Fruit fly (Drosophila melanogaster): ENCODE results near the gene CG9287.

Gene CG9287

dm6 chr2L:8717618-8718336 is 38.2 kb upstream of the CG9287 start (continued):
- TF ChIP-seq CG13287 (GFP tag; IDR thresholded peaks at IDR 0.05; ENCODE audit: partially characterized antibody): peak; percentile 61
- peak; percentile 15 for TF ChIP-seq Antp (GFP tag; optimal IDR thresholded peaks at IDR 0.05)
- TF ChIP-seq stc (GFP tag; IDR thresholded peaks at IDR 0.05): peak; percentile 80
- no peak for TF ChIP-seq usp (GFP tag; optimal IDR thresholded peaks at IDR 0.05)
- TF ChIP-seq Rx (GFP tag; IDR thresholded peaks at IDR 0.05): peak; percentile 29; the same call in 1 of the 2 replicates
- peak; percentile 75 for TF ChIP-seq CG12299 (tag; optimal IDR thresholded peaks at IDR 0.05)
- no peak for TF ChIP-seq corto (GFP tag; optimal IDR thresholded peaks at IDR 0.05)
- peak; percentile 40 for TF ChIP-seq gcm2 (GFP tag; optimal IDR thresholded peaks at IDR 0.05)
- TF ChIP-seq run (tag; optimal IDR thresholded peaks at IDR 0.05): peak; percentile 64
- peak; percentile 41; the same call in 1 of the 3 replicates for TF ChIP-seq CG2889 (GFP tag; IDR thresholded peaks at IDR 0.05)
- peak; percentile 54 for TF ChIP-seq CG1603 (tag; optimal IDR thresholded peaks at IDR 0.05)
- TF ChIP-seq Fer2 (tag; optimal IDR thresholded peaks at IDR 0.05): peak; percentile 57
- TF ChIP-seq CG2202 (tag; optimal IDR thresholded peaks at IDR 0.05): peak; percentile 79
- TF ChIP-seq h (optimal IDR thresholded peaks at IDR 0.05): no peak
- peak; percentile 46; the same call in 1 of the 2 replicates for TF ChIP-seq Taf1 (GFP tag; IDR thresholded peaks at IDR 0.05)
- TF ChIP-seq psq (GFP tag; optimal IDR thresholded peaks at IDR 0.05): peak; percentile 63
- peak; percentile 72 for TF ChIP-seq CG10274 (GFP tag; optimal IDR thresholded peaks at IDR 0.05)
- peak; percentile 63 for TF ChIP-seq CG10431 (GFP tag; optimal IDR thresholded peaks at IDR 0.05)
- peak in 1 of 2 experiments; percentile 57 for TF ChIP-seq Hr78 (GFP tag; optimal IDR thresholded peaks at IDR 0.05)
- TF ChIP-seq en (GFP tag; optimal IDR thresholded peaks at IDR 0.05): peak; percentile 21
- peak; percentile 96 for TF ChIP-seq CG13775 (GFP tag; optimal IDR thresholded peaks at IDR 0.05)
- TF ChIP-seq disco-r (GFP tag; optimal IDR thresholded peaks at IDR 0.05): peak; percentile 70
- TF ChIP-seq Sry-δ (GFP tag; optimal IDR thresholded peaks at IDR 0.05): no peak
- peak; percentile 81 for TF ChIP-seq Hsf (GFP tag; optimal IDR thresholded peaks at IDR 0.05)
- TF ChIP-seq repo (GFP tag; optimal IDR thresholded peaks at IDR 0.05): no peak
- peak; percentile 77 for TF ChIP-seq Aef1 (GFP tag; IDR thresholded peaks at IDR 0.05)
- peak; percentile 82 for TF ChIP-seq CG33557 (GFP tag; optimal IDR thresholded peaks at IDR 0.05)
- TF ChIP-seq dimm (GFP tag; IDR thresholded peaks at IDR 0.05): no peak
- peak in 1 of 2 experiments; percentile 92 for TF ChIP-seq Eip74EF (GFP tag; optimal IDR thresholded peaks at IDR 0.05)
- peak; percentile 88 for TF ChIP-seq scrt (GFP tag; optimal IDR thresholded peaks at IDR 0.05)
- peak; percentile 66 to 75 for TF ChIP-seq Pdp1 (GFP tag; optimal IDR thresholded peaks at IDR 0.05)
- peak; percentile 88 for TF ChIP-seq Dbx (GFP tag; IDR thresholded peaks at IDR 0.05)
- peak; percentile 45 for TF ChIP-seq CG3995 (GFP tag; optimal IDR thresholded peaks at IDR 0.05)
- TF ChIP-seq CG3847 (GFP tag; IDR thresholded peaks at IDR 0.05): peak; percentile 72
- TF ChIP-seq slou (GFP tag; optimal IDR thresholded peaks at IDR 0.05): peak; percentile 84
- peak; percentile 76 for TF ChIP-seq Ada2b (GFP tag; IDR thresholded peaks at IDR 0.05)
- TF ChIP-seq oc (tag; optimal IDR thresholded peaks at IDR 0.05): peak; percentile 86
- peak; percentile 93 for TF ChIP-seq lab (GFP tag; optimal IDR thresholded peaks at IDR 0.05)
- TF ChIP-seq CG31365 (tag; optimal IDR thresholded peaks at IDR 0.05): peak; percentile 19
- TF ChIP-seq pan (optimal IDR thresholded peaks at IDR 0.05): no peak
- peak in 1 of 2 experiments; percentile 59 for TF ChIP-seq pan (GFP tag; optimal IDR thresholded peaks at IDR 0.05 in 1 of 2, IDR thresholded peaks at IDR 0.05 in 1 of 2)
- TF ChIP-seq Atf-2 (GFP tag; optimal IDR thresholded peaks at IDR 0.05): peak; percentile 34
- TF ChIP-seq CG7372 (GFP tag; IDR thresholded peaks at IDR 0.05): no peak
- TF ChIP-seq zfh1 (GFP tag; IDR thresholded peaks at IDR 0.05): peak; percentile 78
- peak; percentile 86 for TF ChIP-seq CG12104 (GFP tag; optimal IDR thresholded peaks at IDR 0.05)
- peak; percentile 47 for TF ChIP-seq pros (GFP tag; optimal IDR thresholded peaks at IDR 0.05)
- TF ChIP-seq ci (GFP tag; IDR thresholded peaks at IDR 0.05): peak; percentile 87
- TF ChIP-seq H2.0 (GFP tag; IDR thresholded peaks at IDR 0.05): peak; percentile 65; the same call in 1 of the 2 replicates
- peak; percentile 80 for TF ChIP-seq sr (GFP tag; IDR thresholded peaks at IDR 0.05)
- no peak for TF ChIP-seq hb (GFP tag; IDR thresholded peaks at IDR 0.05; ENCODE audit: partially characterized antibody)

All from whole organism, embryonic.